Worm (Caenorhabditis elegans) whole organism, early embryonic: Measurements from ENCODE around the gene T24C2.5.

Source experiments
- ama-1 ChIP-seq: fragments of 150-350 bp; optimal IDR thresholded peaks from 2 replicates; lab custom pipeline; 2014
- ceh-13 ChIP-seq: fragments of 200-800 bp; sonication (Bioruptor generic); optimal IDR thresholded peaks from 2 replicates; lab custom pipeline; 2018; ENCODE audit warnings: mild to moderate bottlenecking, missing genetic modification characterization, missing compliant biosample characterization
- ets-7 ChIP-seq: sonication (generic microtip); optimal IDR thresholded peaks from 2 replicates; lab custom pipeline; 2016; ENCODE audit warnings: missing genotype, missing genetic modification characterization, missing compliant biosample characterization
- hmbx-1 ChIP-seq: sonication (generic microtip); optimal IDR thresholded peaks from 2 replicates; lab custom pipeline; 2016; ENCODE audit warnings: mild to moderate bottlenecking, missing genetic modification characterization, missing compliant biosample characterization
- hnd-1 ChIP-seq: sonication (generic microtip); optimal IDR thresholded peaks from 2 replicates; lab custom pipeline; 2016; ENCODE audit warnings: missing genetic modification characterization, missing compliant biosample characterization
- pes-1 ChIP-seq: fragments of 200-800 bp; sonication (Bioruptor generic); IDR thresholded peaks from 2 replicates; pipeline ENCODE4 v1.3.6; 2022; ENCODE audit warnings: missing genetic modification reagents, missing genetic modification characterization, missing compliant biosample characterization
- scrt-1 ChIP-seq: fragments of 200-800 bp; sonication (Bioruptor generic); IDR thresholded peaks from 2 replicates; pipeline ENCODE4 v1.3.6; 2022; ENCODE audit warnings: missing genetic modification characterization, missing compliant biosample characterization
- sea-1 ChIP-seq: fragments of 200-800 bp; sonication (Bioruptor generic); conservative IDR thresholded peaks from 2 replicates; pipeline ENCODE4 v1.3.6; 2022; ENCODE audit warnings: missing genetic modification characterization, missing compliant biosample characterization
- tbx-11 ChIP-seq: fragments of 200-800 bp; sonication (Bioruptor generic); IDR thresholded peaks from 2 replicates; pipeline ENCODE4 v1.3.6; 2022; ENCODE audit warnings: missing genetic modification characterization, missing compliant biosample characterization
- tbx-37 ChIP-seq: fragments of 200-800 bp; sonication (Bioruptor generic); conservative IDR thresholded peaks from 2 replicates; pipeline ENCODE4 v1.3.6; 2022; ENCODE audit warnings: missing genetic modification reagents, missing genetic modification characterization, missing compliant biosample characterization

DNA sequence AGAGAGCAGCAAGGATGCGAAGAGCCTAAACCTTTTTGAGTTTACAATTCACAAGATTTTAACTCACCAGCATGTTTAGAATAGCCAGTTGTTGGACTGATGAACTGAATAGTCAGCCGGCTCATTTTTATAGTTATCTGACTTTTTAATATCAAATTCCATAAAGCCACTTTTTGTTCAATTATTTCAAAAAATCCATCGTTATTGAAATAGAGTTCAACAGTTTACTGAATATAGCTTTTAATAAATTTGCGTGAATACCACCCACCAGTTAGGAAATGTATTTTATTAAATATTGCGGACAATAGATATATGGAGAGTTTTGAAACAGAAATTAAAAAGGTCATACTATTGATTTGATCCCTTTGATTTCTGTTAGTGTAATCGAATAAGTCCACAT lies 4.1 kb upstream of the T24C2.5 start, which contains the start of gene nspc-20:
- TF ChIP-seq ceh-13 (GFP tag; lab: Kevin White, UChicago): no peak
- no peak for TF ChIP-seq ama-1
- no peak for TF ChIP-seq hnd-1 (tag; lab: Kevin White, UChicago)
- no peak for TF ChIP-seq hmbx-1 (tag; lab: Kevin White, UChicago)
- no peak for TF ChIP-seq sea-1
- TF ChIP-seq pes-1 (GFP tag; lab: Robert Waterston, UW): no peak
- no peak for TF ChIP-seq scrt-1 (GFP tag; lab: Robert Waterston, UW)
- no peak for TF ChIP-seq ets-7 (tag; lab: Kevin White, UChicago)
- no peak for TF ChIP-seq tbx-37 (GFP tag; lab: Robert Waterston, UW)
- no peak for TF ChIP-seq tbx-11
